Fruit fly (Drosophila melanogaster) Kc167 (cell line): Measurements from ENCODE around the gene CG15155.

Experiments used
- Myc ChIP-seq: fragments of >200 bp; optimal IDR thresholded peaks from 2 replicates; lab custom pipeline; 2017; ENCODE audit warnings: missing external identifiers
- Sin3A ChIP-seq: fragments of >200 bp; optimal IDR thresholded peaks from 2 replicates; lab custom pipeline; 2018; ENCODE audit warnings: missing external identifiers
- h ChIP-seq: fragments of >200 bp; optimal IDR thresholded peaks from 3 replicates; lab custom pipeline; 2018; ENCODE audit warnings: missing external identifiers
- insv ChIP-seq: fragments of >200 bp; optimal IDR thresholded peaks from 3 replicates; lab custom pipeline; 2018; ENCODE audit warnings: missing external identifiers
- psq ChIP-seq: fragments of >200 bp; optimal IDR thresholded peaks from 2 replicates; lab custom pipeline; 2017; ENCODE audit warnings: missing external identifiers
- ttk ChIP-seq: sonication (Bioruptor generic); optimal IDR thresholded peaks from 2 replicates; lab custom pipeline; 2017; ENCODE audit warnings: missing external identifiers

CG15155 gene

dm6 chr2L:18154551-18154950, at the start of gene CG15155:
TSS of gene CG15155 (plus strand) at chr2L:18154851.
- TF ChIP-seq ttk (lab: Kevin White, UChicago), result no peak
- TF ChIP-seq psq (lab: Kevin White, UChicago), result no peak

DNA sequence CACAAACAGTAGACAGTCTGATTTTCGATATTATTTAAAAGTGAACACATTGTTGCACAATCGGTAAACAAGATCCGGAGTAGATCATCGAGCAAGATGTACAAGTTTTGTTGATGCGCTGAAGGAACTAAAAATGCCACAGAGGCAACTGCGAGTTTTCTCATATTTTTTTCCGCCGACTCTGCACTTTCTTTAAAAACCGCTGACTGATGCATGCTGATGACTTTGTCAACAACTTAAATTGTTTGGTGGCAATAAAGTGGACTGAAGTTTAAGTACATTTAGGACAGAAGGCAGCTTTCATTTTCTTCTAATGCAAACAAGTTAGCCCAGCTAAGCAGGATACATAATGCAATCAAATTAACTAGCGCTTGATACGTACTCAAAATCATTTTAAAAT, 42.2 kb upstream of the CG15155 start:
- no peak for TF ChIP-seq Sin3A (lab: Kevin White, UChicago)
- TF ChIP-seq psq (lab: Kevin White, UChicago), result no peak
- no peak for TF ChIP-seq ttk (lab: Kevin White, UChicago)
- no peak for TF ChIP-seq insv (lab: Kevin White, UChicago)
- TF ChIP-seq Myc (lab: Kevin White, UChicago), result no peak
- TF ChIP-seq h (lab: Kevin White, UChicago), result no peak

dm6 chr2L:18113079-18113478, 41.6 kb upstream of the CG15155 start, which contains the start of gene CG44476:
TSS of gene CG44476 (minus strand) at chr2L:18113179.
- TF ChIP-seq h (lab: Kevin White, UChicago), result no peak
- no peak for TF ChIP-seq psq (lab: Kevin White, UChicago)
- no peak for TF ChIP-seq insv (lab: Kevin White, UChicago)
- TF ChIP-seq Myc (lab: Kevin White, UChicago), result no peak
- TF ChIP-seq Sin3A (lab: Kevin White, UChicago), result no peak
- TF ChIP-seq ttk (lab: Kevin White, UChicago), result no peak

dm6 chr2L:18114176-18114703, 40.4 kb upstream of the CG15155 start, which contains the start of gene CG15152:
TSS of gene CG15152 (plus strand) at chr2L:18114547.
- TF ChIP-seq Myc (lab: Kevin White, UChicago) (no peak), h (lab: Kevin White, UChicago) (no peak), psq (lab: Kevin White, UChicago) (no peak), insv (lab: Kevin White, UChicago) (no peak), ttk (lab: Kevin White, UChicago) (no peak), Sin3A (lab: Kevin White, UChicago) (no peak)

DNA sequence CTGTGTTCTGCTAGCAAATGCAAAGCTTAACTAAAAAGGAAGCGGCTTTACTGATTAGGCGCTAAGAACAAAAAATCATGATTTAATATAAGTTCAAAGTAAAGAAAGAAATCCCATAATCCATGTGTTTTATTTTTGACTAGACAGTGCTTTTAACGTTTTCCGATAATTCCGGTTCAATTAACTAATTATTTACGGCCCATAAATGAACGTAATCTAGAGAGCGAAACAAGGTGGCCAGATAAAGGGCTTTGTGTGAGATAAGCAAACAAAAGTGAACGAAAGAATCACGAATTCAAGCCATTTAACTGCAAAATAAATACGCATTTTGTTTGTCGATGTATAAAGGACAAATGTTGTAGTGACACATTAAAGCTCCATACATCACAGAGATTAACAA, 39.5 kb upstream of the CG15155 start:
- TF ChIP-seq h (lab: Kevin White, UChicago) (no peak), ttk (lab: Kevin White, UChicago) (no peak), insv (lab: Kevin White, UChicago) (no peak), Myc (lab: Kevin White, UChicago) (no peak), psq (lab: Kevin White, UChicago) (no peak), Sin3A (lab: Kevin White, UChicago) (no peak)

dm6 chr2L:18119643-18120042, 35.0 kb upstream of the CG15155 start, which contains the start of gene CG5758:
TSS of gene CG5758 (plus strand) at chr2L:18119995.
- TF ChIP-seq psq (lab: Kevin White, UChicago) (no peak), Myc (lab: Kevin White, UChicago) (no peak), Sin3A (lab: Kevin White, UChicago) (no peak), h (lab: Kevin White, UChicago) (no peak), insv (lab: Kevin White, UChicago) (no peak)

DNA sequence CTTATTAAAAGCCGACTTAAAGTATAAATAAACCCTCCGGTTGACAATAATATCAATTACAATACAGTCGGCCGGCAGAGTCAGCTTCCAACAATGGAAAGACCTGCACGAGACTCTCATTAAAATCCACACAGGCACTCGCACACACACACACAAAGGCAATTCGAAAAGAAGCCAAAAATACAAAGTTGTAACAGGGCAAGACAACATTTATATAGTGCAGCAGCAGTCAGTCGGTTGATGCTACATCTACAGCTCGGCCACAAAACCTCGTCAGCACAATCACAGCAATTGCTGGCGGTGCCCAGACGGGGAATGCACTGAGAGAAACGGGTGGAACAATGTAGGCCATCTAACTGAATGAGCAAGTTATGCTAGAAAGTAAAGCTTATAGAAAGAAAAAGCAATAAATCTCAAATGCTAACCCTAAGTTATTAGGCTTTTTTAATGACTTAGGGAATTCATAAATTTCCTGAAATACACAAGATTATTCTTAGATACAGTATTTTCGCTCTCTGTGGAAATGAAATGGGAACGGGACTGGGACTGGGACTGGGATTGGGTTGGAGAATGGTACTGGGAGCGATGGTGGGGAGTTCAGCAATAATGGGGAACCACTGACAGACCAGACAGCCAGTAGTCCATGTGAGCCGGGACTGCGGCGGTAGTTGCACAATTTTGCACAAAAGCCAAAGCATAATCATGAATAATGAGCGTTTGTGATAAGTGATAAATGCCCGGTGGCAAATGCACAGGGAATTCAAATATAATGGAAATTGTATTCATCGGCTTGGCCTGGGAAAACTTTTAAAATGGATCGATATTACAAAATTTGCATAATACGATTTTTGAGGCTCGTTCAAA, 33.1 kb upstream of the CG15155 start:
- TF ChIP-seq Sin3A (lab: Kevin White, UChicago), result no peak
- TF ChIP-seq h (lab: Kevin White, UChicago), result no peak
- TF ChIP-seq Myc (lab: Kevin White, UChicago), result no peak

DNA sequence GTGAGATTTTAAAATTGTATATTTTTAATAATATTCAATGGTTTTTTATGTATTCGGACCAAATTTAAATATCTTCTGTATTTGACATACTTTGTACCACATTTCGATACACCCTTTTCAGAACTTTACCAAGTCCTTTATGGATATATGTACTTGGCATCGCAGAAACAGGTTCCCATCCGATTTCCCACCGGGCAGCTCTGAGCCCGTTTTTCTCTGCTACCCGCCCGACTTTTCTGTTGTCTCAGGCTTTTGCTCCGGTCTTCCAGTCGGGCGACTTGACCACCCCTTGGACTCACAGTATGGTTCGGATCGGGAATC, 32.5 kb upstream of the CG15155 start:
- TF ChIP-seq h (lab: Kevin White, UChicago) (no peak), Myc (lab: Kevin White, UChicago) (no peak), psq (lab: Kevin White, UChicago) (no peak), ttk (lab: Kevin White, UChicago) (no peak), Sin3A (lab: Kevin White, UChicago) (no peak), insv (lab: Kevin White, UChicago) (no peak)

dm6 chr2L:18122920-18123319, 31.7 kb upstream of the CG15155 start:
- TF ChIP-seq Sin3A (lab: Kevin White, UChicago) (no peak), Myc (lab: Kevin White, UChicago) (no peak), insv (lab: Kevin White, UChicago) (no peak), h (lab: Kevin White, UChicago) (no peak), psq (lab: Kevin White, UChicago) (no peak), ttk (lab: Kevin White, UChicago) (no peak)

- TF ChIP-seq Myc (lab: Kevin White, UChicago) (no peak), insv (lab: Kevin White, UChicago) (no peak), psq (lab: Kevin White, UChicago) (no peak), h (lab: Kevin White, UChicago) (no peak), ttk (lab: Kevin White, UChicago) (no peak), Sin3A (lab: Kevin White, UChicago) (no peak)
Measured at dm6 chr2L:18125649-18126048, 29.0 kb upstream of the CG15155 start, which contains the start of gene Grl36b. TSS of gene Grl36b (minus strand) at chr2L:18125749.

DNA sequence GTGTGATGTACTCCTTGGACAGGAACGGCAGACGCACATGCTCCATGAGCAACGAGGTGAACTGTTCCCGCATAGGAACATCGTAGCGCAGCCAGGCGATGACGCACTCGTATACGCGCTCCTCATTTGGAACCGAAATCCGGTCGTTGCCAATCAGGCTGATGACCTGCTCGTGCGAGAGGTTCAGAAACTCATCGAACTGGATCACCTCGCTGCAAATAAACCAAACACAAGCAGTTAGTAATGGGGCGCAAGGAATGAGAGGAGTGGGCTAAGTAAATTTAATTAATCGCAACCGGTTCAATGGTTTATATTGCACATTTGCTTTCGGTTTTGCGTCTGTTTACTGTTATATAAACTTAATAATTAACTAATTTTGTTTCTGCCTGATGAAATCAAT, 20.0 kb upstream of the CG15155 start:
- no peak for TF ChIP-seq insv (lab: Kevin White, UChicago)
- TF ChIP-seq h (lab: Kevin White, UChicago), result no peak
- no peak for TF ChIP-seq psq (lab: Kevin White, UChicago)
- TF ChIP-seq Sin3A (lab: Kevin White, UChicago), result no peak
- TF ChIP-seq ttk (lab: Kevin White, UChicago), result no peak
- TF ChIP-seq Myc (lab: Kevin White, UChicago), result no peak
